Worm (Caenorhabditis elegans) whole organism, L4/young adult: ENCODE data around the gene Y24D9A.7.

Experiments used
- W03F9.2 ChIP-seq: fragments of 150-350 bp; optimal IDR thresholded peaks from 2 replicates; lab custom pipeline; 2014; ENCODE audit warnings: missing biosample characterization, missing genetic modification characterization
- dao-5 ChIP-seq: sonication (generic microtip); optimal IDR thresholded peaks from 2 replicates; lab custom pipeline; 2016; ENCODE audit warnings: missing genotype, missing genetic modification characterization, moderate library complexity, missing compliant biosample characterization
- him-1 ChIP-seq: sonication (generic microtip); optimal IDR thresholded peaks from 2 replicates; lab custom pipeline; 2016; ENCODE audit warnings: missing genotype, missing genetic modification reagents, missing genetic modification characterization, missing compliant biosample characterization

- no peak for TF ChIP-seq him-1 (tag; lab: Kevin White, UChicago)
- no peak for TF ChIP-seq W03F9.2 (tag; lab: Kevin White, UChicago)
- TF ChIP-seq dao-5 (tag; lab: Kevin White, UChicago), result no peak
Observed at ce11 chrIV:4393942-4394460, 11.0 kb downstream of the Y24D9A.7 start, which contains the start of gene ell-1.
